Worm (Caenorhabditis elegans) whole organism, L4 larva: Measurements from ENCODE around the gene F30B5.11.

Source experiments
- D1046.2 ChIP-seq: fragments of 200-800 bp; sonication (Bioruptor generic); IDR thresholded peaks from 2 replicates; pipeline ENCODE4 v1.3.6; 2022; ENCODE audit warnings: missing genetic modification characterization, missing compliant biosample characterization
- F44E2.7 ChIP-seq: fragments of 200-800 bp; sonication (Bioruptor generic); IDR thresholded peaks from 2 replicates; pipeline ENCODE4 v2.1.2; 2022; ENCODE audit warnings: missing genetic modification characterization, missing compliant biosample characterization
- R02D3.7 ChIP-seq: fragments of 150-350 bp; sonication (generic microtip); optimal IDR thresholded peaks from 3 replicates; lab custom pipeline; 2014; ENCODE audit warnings: missing biosample characterization, missing genetic modification characterization
- T26A8.4 ChIP-seq: fragments of 200-800 bp; sonication (Bioruptor generic); IDR thresholded peaks from 2 replicates; pipeline ENCODE4 v1.3.6; 2022; ENCODE audit warnings: missing genetic modification characterization, missing compliant biosample characterization
- ZK337.2 ChIP-seq: fragments of 200-800 bp; sonication (Bioruptor generic); IDR thresholded peaks from 2 replicates; pipeline ENCODE4 v1.3.6; 2022; ENCODE audit warnings: missing genetic modification reagents, missing genetic modification characterization, missing compliant biosample characterization
- aha-1 ChIP-seq: fragments of 150-350 bp; peaks from one replicate; lab custom pipeline; 2014; ENCODE audit warnings: missing biosample characterization, missing genetic modification characterization
- aly-2 ChIP-seq: sonication (generic microtip); optimal IDR thresholded peaks from 2 replicates; lab custom pipeline; 2018; ENCODE audit warnings: missing biosample characterization, missing genetic modification characterization
- attf-4 ChIP-seq: sonication (generic microtip); optimal IDR thresholded peaks from 3 replicates; lab custom pipeline; 2017; ENCODE audit warnings: missing biosample characterization, missing genetic modification characterization
- ctbp-1 ChIP-seq: fragments of 200-800 bp; sonication (Bioruptor generic); IDR thresholded peaks from 2 replicates; pipeline ENCODE4 v1.3.6; 2022; ENCODE audit warnings: missing genetic modification reagents, missing genetic modification characterization, missing compliant biosample characterization
- daf-16 ChIP-seq, 3 experiments: sonication (generic microtip); optimal IDR thresholded peaks; 2 replicates each; lab custom pipeline; 2016 to 2017; ENCODE audit warnings: missing genetic modification characterization in 3 of 3, missing genetic modification reagents in 3 of 3, mild to moderate bottlenecking in 2 of 3, missing compliant biosample characterization in 2 of 3, missing biosample characterization in 1 of 3, moderate library complexity in 1 of 3
- dmd-6 ChIP-seq: fragments of 200-800 bp; sonication (Bioruptor generic); IDR thresholded peaks from 2 replicates; pipeline ENCODE4 v1.3.6; 2022; ENCODE audit warnings: missing genetic modification reagents, missing genetic modification characterization, missing compliant biosample characterization
- dmd-9 ChIP-seq: fragments of 200-800 bp; sonication (Bioruptor generic); IDR thresholded peaks from 2 replicates; pipeline ENCODE4 v1.3.6; 2022; ENCODE audit warnings: missing genetic modification reagents, missing genetic modification characterization, missing compliant biosample characterization
- dve-1 ChIP-seq: sonication (generic microtip); optimal IDR thresholded peaks from 2 replicates; lab custom pipeline; 2017; ENCODE audit warnings: antibody characterized with exemption, mild to moderate bottlenecking, missing genetic modification characterization, missing compliant biosample characterization; ENCODE audit not compliant: insufficient read depth
- egl-43 ChIP-seq: fragments of 200-800 bp; sonication (Bioruptor generic); IDR thresholded peaks from 2 replicates; pipeline ENCODE4 v1.3.6; 2022; ENCODE audit warnings: missing genetic modification reagents, missing genetic modification characterization, missing compliant biosample characterization
- gei-8 ChIP-seq: fragments of 200-800 bp; sonication (Bioruptor generic); optimal IDR thresholded peaks from 2 replicates; lab custom pipeline; 2018; ENCODE audit warnings: mild to moderate bottlenecking, missing genetic modification characterization, missing compliant biosample characterization
- hif-1 ChIP-seq, 2 experiments: sonication (generic microtip); optimal IDR thresholded peaks; 2 replicates each; lab custom pipeline; 2016 to 2017; ENCODE audit warnings: missing compliant biosample characterization in 2 of 2, missing genetic modification characterization in 2 of 2, missing genetic modification reagents in 2 of 2, missing genotype in 2 of 2, mild to moderate bottlenecking in 1 of 2
- hlh-11 ChIP-seq: fragments of 200-800 bp; sonication (Bioruptor generic); optimal IDR thresholded peaks from 2 replicates; lab custom pipeline; 2018; ENCODE audit warnings: mild to moderate bottlenecking, missing genetic modification characterization, missing compliant biosample characterization
- hlh-30 ChIP-seq: sonication (generic microtip); optimal IDR thresholded peaks from 2 replicates; lab custom pipeline; 2017; ENCODE audit warnings: antibody characterized with exemption, mild to moderate bottlenecking, missing genetic modification characterization, missing compliant biosample characterization; ENCODE audit not compliant: insufficient read depth
- lsy-2 ChIP-seq, 2 experiments: fragments of 150-350 bp in 1 of 2; sonication (generic microtip) in 1 of 2; optimal IDR thresholded peaks; 2 replicates each; lab custom pipeline; 2014 to 2017; ENCODE audit warnings: missing biosample characterization in 2 of 2, missing genetic modification characterization in 2 of 2
- madf-9 ChIP-seq: fragments of 200-800 bp; sonication (Bioruptor generic); conservative IDR thresholded peaks from 2 replicates; pipeline ENCODE4 v1.3.6; 2022; ENCODE audit warnings: missing genetic modification reagents, missing genetic modification characterization, missing compliant biosample characterization
- mdl-1 ChIP-seq, 2 experiments: fragments of 150-350 bp in 1 of 2; sonication (generic microtip) in 1 of 2; optimal IDR thresholded peaks; 2 replicates each; lab custom pipeline; 2014 to 2017; ENCODE audit warnings: missing biosample characterization in 2 of 2, missing genetic modification characterization in 2 of 2
- mep-1 ChIP-seq: fragments of 150-350 bp; sonication (generic microtip); optimal IDR thresholded peaks from 3 replicates; lab custom pipeline; 2014; ENCODE audit warnings: missing biosample characterization, missing genetic modification characterization
- mes-2 ChIP-seq: sonication (generic microtip); optimal IDR thresholded peaks from 2 replicates; lab custom pipeline; 2016; ENCODE audit warnings: missing genotype, mild to moderate bottlenecking, missing genetic modification characterization, missing compliant biosample characterization; ENCODE audit not compliant: poor library complexity, severe bottlenecking
- mxl-3 ChIP-seq: fragments of 200-800 bp; sonication (Bioruptor generic); optimal IDR thresholded peaks from 2 replicates; lab custom pipeline; 2018; ENCODE audit warnings: mild to moderate bottlenecking, missing genetic modification characterization, missing compliant biosample characterization
- nhr-10 ChIP-seq: fragments of 150-350 bp; optimal IDR thresholded peaks from 2 replicates; lab custom pipeline; 2014; ENCODE audit warnings: missing biosample characterization, missing genetic modification characterization
- nhr-11 ChIP-seq: fragments of 150-350 bp; optimal IDR thresholded peaks from 2 replicates; lab custom pipeline; 2014; ENCODE audit warnings: missing biosample characterization, missing genetic modification characterization
- nhr-25 ChIP-seq: sonication (generic microtip); optimal IDR thresholded peaks from 2 replicates; lab custom pipeline; 2017; ENCODE audit warnings: missing genetic modification characterization, mild to moderate bottlenecking, missing compliant biosample characterization, antibody characterized with exemption, moderate library complexity, borderline replicate concordance; ENCODE audit not compliant: insufficient read depth
- nhr-28 ChIP-seq: fragments of 150-350 bp; optimal IDR thresholded peaks from 2 replicates; lab custom pipeline; 2014; ENCODE audit warnings: missing biosample characterization, missing genetic modification characterization
- nhr-41 ChIP-seq: fragments of 200-800 bp; sonication (Bioruptor generic); IDR thresholded peaks from 2 replicates; pipeline ENCODE4 v1.3.6; 2022; ENCODE audit warnings: missing genetic modification reagents, missing genetic modification characterization, missing compliant biosample characterization
- nhr-48 ChIP-seq: sonication (generic microtip); optimal IDR thresholded peaks from 2 replicates; lab custom pipeline; 2016; ENCODE audit warnings: mild to moderate bottlenecking, missing genetic modification characterization, missing compliant biosample characterization
- nhr-6 ChIP-seq: fragments of 150-350 bp; optimal IDR thresholded peaks from 2 replicates; lab custom pipeline; 2014; ENCODE audit warnings: missing biosample characterization, missing genetic modification characterization
- sdz-12 ChIP-seq: fragments of 200-800 bp; sonication (Bioruptor generic); optimal IDR thresholded peaks from 2 replicates; lab custom pipeline; 2018; ENCODE audit warnings: mild to moderate bottlenecking, missing genetic modification characterization, missing compliant biosample characterization
- set-16 ChIP-seq: fragments of 200-800 bp; sonication (Bioruptor generic); IDR thresholded peaks from 2 replicates; pipeline ENCODE4 v1.3.6; 2022; ENCODE audit warnings: missing genetic modification reagents, missing genetic modification characterization, missing compliant biosample characterization
- spr-3 ChIP-seq: fragments of 200-800 bp; sonication (Bioruptor generic); optimal IDR thresholded peaks from 2 replicates; lab custom pipeline; 2018; ENCODE audit warnings: mild to moderate bottlenecking, missing genetic modification characterization, missing compliant biosample characterization
- unc-62 ChIP-seq, 3 experiments: fragments of 150-350 bp in 1 of 3; sonication (generic microtip); optimal IDR thresholded peaks in 2 of 3; peaks in 1 of 3; 1 replicate in 1 of 3; 2 replicates in 2 of 3; lab custom pipeline; 2014 to 2017; ENCODE audit warnings: missing biosample characterization in 3 of 3, missing genetic modification characterization in 3 of 3, missing genetic modification reagents in 3 of 3, missing genotype in 1 of 3
- vab-7 ChIP-seq: fragments of 200-800 bp; sonication (Bioruptor generic); IDR thresholded peaks from 2 replicates; pipeline ENCODE4 v1.3.6; 2022; ENCODE audit warnings: missing genetic modification reagents, missing genetic modification characterization, missing compliant biosample characterization
- zfp-2 ChIP-seq: sonication (generic microtip); optimal IDR thresholded peaks from 2 replicates; lab custom pipeline; 2016; ENCODE audit warnings: mild to moderate bottlenecking, missing genetic modification characterization, missing compliant biosample characterization

Gene F30B5.11

ce11 chrIV:4218276-4218675 lies 1.6 kb downstream of the F30B5.11 start:
- TF ChIP-seq vab-7 (GFP tag; lab: Robert Waterston, UW), result no peak
- no peak for TF ChIP-seq madf-9
- peak; percentile 66; the same call in 1 of the 2 replicates for TF ChIP-seq T26A8.4 (GFP tag; lab: Robert Waterston, UW)

ce11 chrIV:4216099-4216894 lies 3.6 kb downstream of the F30B5.11 start:
- TF ChIP-seq ctbp-1 (GFP tag; lab: Robert Waterston, UW), result no peak
- peak; percentile 47 for TF ChIP-seq dve-1 (tag; lab: Kevin White, UChicago)
- peak; percentile 98 for TF ChIP-seq aha-1 (tag; lab: Kevin White, UChicago)
- no peak for TF ChIP-seq spr-3 (GFP tag; lab: Kevin White, UChicago)
- TF ChIP-seq nhr-41 (GFP tag; lab: Robert Waterston, UW), result no peak
- peak; percentile 29 for TF ChIP-seq mep-1 (tag; lab: Kevin White, UChicago)
- TF ChIP-seq egl-43 (GFP tag; lab: Robert Waterston, UW), result no peak
- no peak for TF ChIP-seq sdz-12 (GFP tag; lab: Kevin White, UChicago)
- TF ChIP-seq set-16, result peak; percentile 84
- no peak for TF ChIP-seq nhr-10 (tag; lab: Kevin White, UChicago)
- no peak for TF ChIP-seq gei-8 (GFP tag; lab: Kevin White, UChicago)
- no peak for TF ChIP-seq nhr-11 (tag; lab: Kevin White, UChicago)
- peak in 1 of 2 experiments; percentile 66 for TF ChIP-seq mdl-1 (tag; optimal IDR thresholded peaks at IDR 0.05; lab: Kevin White, UChicago)
- no peak for TF ChIP-seq R02D3.7 (tag; lab: Kevin White, UChicago)
- no peak for TF ChIP-seq zfp-2 (tag; lab: Kevin White, UChicago)
- TF ChIP-seq nhr-28, result peak; percentile 86
- peak; percentile 28 for TF ChIP-seq mes-2 (tag; lab: Kevin White, UChicago)
- TF ChIP-seq aly-2 (tag; lab: Kevin White, UChicago), result no peak
- TF ChIP-seq dmd-6 (GFP tag; lab: Robert Waterston, UW), result peak; percentile 20
- TF ChIP-seq hlh-11 (tag; lab: Kevin White, UChicago), result peak; percentile 62
- TF ChIP-seq daf-16 (GFP tag; optimal IDR thresholded peaks at IDR 0.05; lab: Kevin White, UChicago), result no peak
- TF ChIP-seq daf-16 (tag; optimal IDR thresholded peaks at IDR 0.05; lab: Kevin White, UChicago), result peak; percentile 38
- no peak for TF ChIP-seq lsy-2 (tag; optimal IDR thresholded peaks at IDR 0.05; lab: Kevin White, UChicago)
- no peak for TF ChIP-seq dmd-9 (GFP tag; lab: Robert Waterston, UW)
- peak in 1 of 2 experiments; percentile 74 for TF ChIP-seq unc-62 (GFP tag; optimal IDR thresholded peaks at IDR 0.05 in 1 of 2; lab: Kevin White, UChicago)
- TF ChIP-seq unc-62 (tag; optimal IDR thresholded peaks at IDR 0.05; lab: Kevin White, UChicago), result no peak
- TF ChIP-seq mxl-3 (GFP tag; lab: Kevin White, UChicago), result peak; percentile 22
- TF ChIP-seq D1046.2 (GFP tag; lab: Robert Waterston, UW), result no peak
- no peak for TF ChIP-seq ZK337.2
- TF ChIP-seq hlh-30 (tag; lab: Kevin White, UChicago), result peak; percentile 85
- TF ChIP-seq nhr-48 (tag; lab: Kevin White, UChicago), result peak; percentile 47
- TF ChIP-seq nhr-6 (tag; lab: Kevin White, UChicago), result no peak
- TF ChIP-seq attf-4 (tag; lab: Kevin White, UChicago), result no peak
- 0 out of 2 replicates have a peak, but pooled peaks have one; percentile 4 for TF ChIP-seq F44E2.7 (GFP tag; lab: Robert Waterston, UW)
- peak; percentile 55 to 71 for TF ChIP-seq hif-1 (tag; optimal IDR thresholded peaks at IDR 0.05; lab: Kevin White, UChicago)
- TF ChIP-seq nhr-25 (tag; lab: Kevin White, UChicago), result peak; percentile 37
- TF ChIP-seq, all 104 proteins: peak for 17
